In the genomic region with DNA sequence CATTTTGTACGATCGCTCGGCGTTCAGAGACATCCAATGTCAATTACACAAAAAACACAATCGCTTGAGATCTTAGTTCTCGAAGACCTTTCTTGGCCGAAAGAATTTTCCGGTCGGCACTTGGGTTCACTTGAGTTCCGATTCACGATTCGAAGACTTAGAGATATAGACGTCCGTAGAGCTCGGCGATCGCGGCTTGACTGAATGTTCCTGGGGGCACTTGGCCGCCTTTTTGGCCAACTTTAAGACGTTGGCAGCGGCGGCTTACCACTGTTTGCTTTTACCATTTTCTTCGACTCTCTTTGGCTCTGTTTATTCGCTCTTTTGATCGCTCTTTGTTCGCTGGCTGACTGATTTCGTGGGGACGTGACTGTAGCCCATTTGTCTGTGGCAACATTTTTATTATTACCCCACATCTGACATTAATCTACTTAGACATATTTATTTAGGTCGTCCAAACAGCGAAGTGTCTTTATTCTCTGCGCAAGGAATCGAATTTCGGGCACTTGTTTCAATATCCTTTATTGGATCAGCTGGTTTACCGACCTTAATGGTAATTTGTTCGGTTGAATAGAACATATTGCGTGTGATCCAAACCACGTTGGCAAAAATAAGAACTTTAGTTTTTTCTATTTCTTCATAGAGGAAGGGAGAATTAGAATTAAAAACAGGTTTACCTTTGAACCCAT, we compare ENCODE assay signal across 1 fruit fly cellular context.
A peak's percentile ranks its signal among the peaks of the same experiment; 100 is the strongest.
TF ChIP-seq lines count a peak whose summit lies in the region.

A gene (minus strand): TSS at position 212 of the 689 bp plus-strand sequence.

TF ChIP-seq in whole organism, embryonic, 481 proteins besides CTCF, POLR2A, EP300 and RAD21 (continued from another document and continues in another):
- peak; percentile 60 for TF ChIP-seq CG2875 (GFP tag; optimal IDR thresholded peaks at IDR 0.05; lab: Kevin White, UChicago)
- TF ChIP-seq CG2129 (GFP tag; IDR thresholded peaks at IDR 0.05; lab: Robert Waterston, UW; ENCODE audit: partially characterized antibody) = no peak
- no peak for TF ChIP-seq Dip2 (GFP tag; IDR thresholded peaks at IDR 0.05; lab: Robert Waterston, UW)
- no peak for TF ChIP-seq CG14860 (GFP tag; IDR thresholded peaks at IDR 0.05; lab: Robert Waterston, UW; ENCODE audit: partially characterized antibody)
- no peak for TF ChIP-seq CG13775 (GFP tag; optimal IDR thresholded peaks at IDR 0.05; lab: Kevin White, UChicago)
- TF ChIP-seq CG6791 (GFP tag; IDR thresholded peaks at IDR 0.05; lab: Robert Waterston, UW; ENCODE audit: partially characterized antibody) = no peak
- TF ChIP-seq CG15011 (GFP tag; optimal IDR thresholded peaks at IDR 0.05; lab: Kevin White, UChicago) = peak; percentile 39
- peak; percentile 46 for TF ChIP-seq CG3407 (GFP tag; optimal IDR thresholded peaks at IDR 0.05; lab: Kevin White, UChicago)
- peak; percentile 40 for TF ChIP-seq CG12219 (GFP tag; optimal IDR thresholded peaks at IDR 0.05; lab: Kevin White, UChicago)
- peak; percentile 33 for TF ChIP-seq CG1603 (tag; optimal IDR thresholded peaks at IDR 0.05; lab: Kevin White, UChicago)
- TF ChIP-seq tup (GFP tag; optimal IDR thresholded peaks at IDR 0.05; lab: Kevin White, UChicago) = peak; percentile 10
- no peak for TF ChIP-seq exex (tag; optimal IDR thresholded peaks at IDR 0.05; lab: Kevin White, UChicago)
- TF ChIP-seq ATbp (GFP tag; optimal IDR thresholded peaks at IDR 0.05; lab: Kevin White, UChicago) = peak; percentile 82
- peak; percentile 2 for TF ChIP-seq CG15269 (tag; optimal IDR thresholded peaks at IDR 0.05; lab: Kevin White, UChicago)
- no peak; the same call in 1 of the 2 replicates for TF ChIP-seq CG6689 (GFP tag; IDR thresholded peaks at IDR 0.05; lab: Robert Waterston, UW)
- TF ChIP-seq pho (GFP tag; optimal IDR thresholded peaks at IDR 0.05; lab: Kevin White, UChicago) = peak; percentile 55
- TF ChIP-seq Asciz (GFP tag; optimal IDR thresholded peaks at IDR 0.05; lab: Kevin White, UChicago) = peak; percentile 63
- TF ChIP-seq CG10543 (GFP tag; optimal IDR thresholded peaks at IDR 0.05; lab: Kevin White, UChicago) = peak; percentile 60
- TF ChIP-seq jumu (GFP tag; optimal IDR thresholded peaks at IDR 0.05; lab: Kevin White, UChicago) = no peak
- peak; percentile 63 for TF ChIP-seq scrt (GFP tag; optimal IDR thresholded peaks at IDR 0.05; lab: Kevin White, UChicago)
- TF ChIP-seq CG13894 (tag; optimal IDR thresholded peaks at IDR 0.05; lab: Kevin White, UChicago) = peak; percentile 6
- peak; percentile 27 for TF ChIP-seq CG18764 (GFP tag; optimal IDR thresholded peaks at IDR 0.05; lab: Kevin White, UChicago)
- no peak for TF ChIP-seq aop (GFP tag; IDR thresholded peaks at IDR 0.05; lab: Robert Waterston, UW)
- TF ChIP-seq CG8765 (GFP tag; IDR thresholded peaks at IDR 0.05; lab: Robert Waterston, UW) = no peak
- TF ChIP-seq hkb (optimal IDR thresholded peaks at IDR 0.05; lab: Kevin White, UChicago) = no peak
- TF ChIP-seq hkb (GFP tag; IDR thresholded peaks at IDR 0.05; lab: Robert Waterston, UW) = peak; percentile 29; the same call in 1 of the 2 replicates
- peak in 1 of 2 experiments; percentile 53 for TF ChIP-seq Hr51 (GFP tag; optimal IDR thresholded peaks at IDR 0.05; lab: Kevin White, UChicago)
- TF ChIP-seq CG1647 (GFP tag; optimal IDR thresholded peaks at IDR 0.05; lab: Kevin White, UChicago) = peak; percentile 41
- TF ChIP-seq Xrp1 (GFP tag; IDR thresholded peaks at IDR 0.05; lab: Robert Waterston, UW) = peak; percentile 47; the same call in 1 of the 2 replicates
- TF ChIP-seq bsh (GFP tag; optimal IDR thresholded peaks at IDR 0.05; lab: Kevin White, UChicago) = peak in 1 of 2 experiments; percentile 34
- peak; percentile 52 for TF ChIP-seq CG12299 (tag; optimal IDR thresholded peaks at IDR 0.05; lab: Kevin White, UChicago)
- TF ChIP-seq caup (GFP tag; optimal IDR thresholded peaks at IDR 0.05; lab: Kevin White, UChicago; ENCODE audit: severe bottlenecking) = peak; percentile 84
- TF ChIP-seq HLHmδ (GFP tag; optimal IDR thresholded peaks at IDR 0.05; lab: Kevin White, UChicago) = no peak
- no peak for TF ChIP-seq Ssrp (tag; optimal IDR thresholded peaks at IDR 0.05; lab: Kevin White, UChicago)
- TF ChIP-seq CG32767 (GFP tag; IDR thresholded peaks at IDR 0.05; lab: Robert Waterston, UW) = no peak
- peak; percentile 7 for TF ChIP-seq Mad (GFP tag; optimal IDR thresholded peaks at IDR 0.05; lab: Kevin White, UChicago)
- peak; percentile 80 for TF ChIP-seq CG13296 (GFP tag; optimal IDR thresholded peaks at IDR 0.05; lab: Kevin White, UChicago)
- TF ChIP-seq sna (GFP tag; IDR thresholded peaks at IDR 0.05; lab: Robert Waterston, UW; ENCODE audit: partially characterized antibody) = 0 out of 2 replicates have a peak, but pooled peaks have one; percentile 20
- peak; percentile 14 for TF ChIP-seq CG3995 (GFP tag; optimal IDR thresholded peaks at IDR 0.05; lab: Kevin White, UChicago)
- TF ChIP-seq Atf3 (GFP tag; optimal IDR thresholded peaks at IDR 0.05; lab: Kevin White, UChicago) = peak; percentile 8
- TF ChIP-seq knrl (GFP tag; IDR thresholded peaks at IDR 0.05; lab: Robert Waterston, UW; ENCODE audit: partially characterized antibody) = no peak
- TF ChIP-seq CG11695 (GFP tag; IDR thresholded peaks at IDR 0.05; lab: Robert Waterston, UW) = no peak; the same call in 2 of the 3 replicates
- peak; percentile 50 for TF ChIP-seq odd (GFP tag; optimal IDR thresholded peaks at IDR 0.05; lab: Kevin White, UChicago)
- no peak for TF ChIP-seq CG7357 (GFP tag; IDR thresholded peaks at IDR 0.05; lab: Robert Waterston, UW)
- TF ChIP-seq wek (GFP tag; optimal IDR thresholded peaks at IDR 0.05; lab: Kevin White, UChicago) = peak; percentile 85
- peak; percentile 19 to 32 for TF ChIP-seq Trl (optimal IDR thresholded peaks at IDR 0.05; lab: Kevin White, UChicago)
- peak; percentile 60 for TF ChIP-seq Trl (GFP tag; optimal IDR thresholded peaks at IDR 0.05; lab: Kevin White, UChicago)
- peak; percentile 82 for TF ChIP-seq CG15514 (GFP tag; optimal IDR thresholded peaks at IDR 0.05; lab: Kevin White, UChicago)
- TF ChIP-seq klu (GFP tag; IDR thresholded peaks at IDR 0.05; lab: Robert Waterston, UW) = no peak
- TF ChIP-seq CG12769 (tag; optimal IDR thresholded peaks at IDR 0.05; lab: Kevin White, UChicago) = peak; percentile 67
- TF ChIP-seq fd64A (GFP tag; optimal IDR thresholded peaks at IDR 0.05; lab: Kevin White, UChicago) = peak; percentile 34
- TF ChIP-seq bbx (GFP tag; IDR thresholded peaks at IDR 0.05; lab: Robert Waterston, UW; ENCODE audit: partially characterized antibody) = no peak
- peak; percentile 45 for TF ChIP-seq gro (GFP tag; optimal IDR thresholded peaks at IDR 0.05; lab: Kevin White, UChicago)
- TF ChIP-seq zfh1 (GFP tag; IDR thresholded peaks at IDR 0.05; lab: Robert Waterston, UW) = no peak
- TF ChIP-seq eyg (GFP tag; optimal IDR thresholded peaks at IDR 0.05; lab: Kevin White, UChicago) = peak; percentile 63
- peak; percentile 40 for TF ChIP-seq Bdp1 (GFP tag; optimal IDR thresholded peaks at IDR 0.05; lab: Kevin White, UChicago)
- TF ChIP-seq CG16863 (GFP tag; optimal IDR thresholded peaks at IDR 0.05; lab: Kevin White, UChicago) = peak; percentile 21
- no peak for TF ChIP-seq Eip74EF (GFP tag; optimal IDR thresholded peaks at IDR 0.05; lab: Kevin White, UChicago)
- TF ChIP-seq CG3163 (GFP tag; optimal IDR thresholded peaks at IDR 0.05; lab: Kevin White, UChicago) = peak; percentile 95
- peak; percentile 26 for TF ChIP-seq CG2116 (GFP tag; optimal IDR thresholded peaks at IDR 0.05; lab: Kevin White, UChicago)
- TF ChIP-seq CG8281 (tag; optimal IDR thresholded peaks at IDR 0.05; lab: Kevin White, UChicago) = no peak
- peak; percentile 47 for TF ChIP-seq HmgZ (tag; optimal IDR thresholded peaks at IDR 0.05; lab: Kevin White, UChicago)
- TF ChIP-seq CG6765 (GFP tag; optimal IDR thresholded peaks at IDR 0.05; lab: Kevin White, UChicago) = peak; percentile 24
- TF ChIP-seq seq (GFP tag; IDR thresholded peaks at IDR 0.05; lab: Robert Waterston, UW) = peak; percentile 41; the same call in 1 of the 2 replicates
- peak; percentile 53 for TF ChIP-seq Jarid2 (GFP tag; optimal IDR thresholded peaks at IDR 0.05; lab: Kevin White, UChicago)
- peak; percentile 53 for TF ChIP-seq schlank (tag; optimal IDR thresholded peaks at IDR 0.05; lab: Kevin White, UChicago)
- no peak for TF ChIP-seq CG5953 (GFP tag; IDR thresholded peaks at IDR 0.05; lab: Robert Waterston, UW)
- peak; percentile 2 for TF ChIP-seq run (tag; optimal IDR thresholded peaks at IDR 0.05; lab: Kevin White, UChicago)
- peak; percentile 33 for TF ChIP-seq Blimp-1 (GFP tag; optimal IDR thresholded peaks at IDR 0.05; lab: Kevin White, UChicago)
- TF ChIP-seq unpg (GFP tag; optimal IDR thresholded peaks at IDR 0.05; lab: Kevin White, UChicago) = peak; percentile 41
- no peak for TF ChIP-seq Dref (GFP tag; IDR thresholded peaks at IDR 0.05; lab: Robert Waterston, UW)
- TF ChIP-seq fd102C (GFP tag; optimal IDR thresholded peaks at IDR 0.05; lab: Kevin White, UChicago) = no peak
- TF ChIP-seq CG12236 (GFP tag; optimal IDR thresholded peaks at IDR 0.05; lab: Kevin White, UChicago) = peak; percentile 18
- TF ChIP-seq Med (GFP tag; lab: Kevin White, UChicago) = peak; percentile 91
- TF ChIP-seq salm (tag; optimal IDR thresholded peaks at IDR 0.05; lab: Kevin White, UChicago) = no peak
- 0 out of 2 replicates have a peak, but pooled peaks have one; percentile 28 for TF ChIP-seq CG10321 (GFP tag; IDR thresholded peaks at IDR 0.05; lab: Robert Waterston, UW)
- TF ChIP-seq bab2 (GFP tag; optimal IDR thresholded peaks at IDR 0.05; lab: Kevin White, UChicago) = peak; percentile 36
- TF ChIP-seq Hand (GFP tag; optimal IDR thresholded peaks at IDR 0.05; lab: Kevin White, UChicago) = peak; percentile 37
- peak; percentile 7 for TF ChIP-seq Camta (GFP tag; optimal IDR thresholded peaks at IDR 0.05; lab: Kevin White, UChicago)
- TF ChIP-seq CG12391 (tag; optimal IDR thresholded peaks at IDR 0.05; lab: Kevin White, UChicago) = no peak
- peak; percentile 24 for TF ChIP-seq pnt (GFP tag; optimal IDR thresholded peaks at IDR 0.05; lab: Kevin White, UChicago)
- TF ChIP-seq Lpt (GFP tag; optimal IDR thresholded peaks at IDR 0.05; lab: Kevin White, UChicago) = no peak
- peak; percentile 30 for TF ChIP-seq Hey (tag; optimal IDR thresholded peaks at IDR 0.05; lab: Kevin White, UChicago)
- peak; percentile 20 for TF ChIP-seq CG9727 (GFP tag; optimal IDR thresholded peaks at IDR 0.05; lab: Kevin White, UChicago)
- TF ChIP-seq CG33557 (GFP tag; optimal IDR thresholded peaks at IDR 0.05; lab: Kevin White, UChicago) = peak; percentile 13
- peak; percentile 34 for TF ChIP-seq CG31365 (tag; optimal IDR thresholded peaks at IDR 0.05; lab: Kevin White, UChicago)
- TF ChIP-seq shn (GFP tag; optimal IDR thresholded peaks at IDR 0.05; lab: Kevin White, UChicago) = peak; percentile 21
- TF ChIP-seq CG11696 (GFP tag; IDR thresholded peaks at IDR 0.05; lab: Robert Waterston, UW) = 0 out of 2 replicates have a peak, but pooled peaks have one; percentile 24
- peak; percentile 69 for TF ChIP-seq CG17568 (GFP tag; optimal IDR thresholded peaks at IDR 0.05; lab: Kevin White, UChicago)
- TF ChIP-seq wor (GFP tag; IDR thresholded peaks at IDR 0.05; lab: Robert Waterston, UW) = no peak
- TF ChIP-seq gfzf (GFP tag; optimal IDR thresholded peaks at IDR 0.05; lab: Kevin White, UChicago) = no peak
- no peak for TF ChIP-seq cas (GFP tag; IDR thresholded peaks at IDR 0.05; lab: Robert Waterston, UW)
- peak; percentile 42; the same call in 1 of the 2 replicates for TF ChIP-seq sob (GFP tag; IDR thresholded peaks at IDR 0.05; lab: Robert Waterston, UW)
- TF ChIP-seq MTF-1 (GFP tag; optimal IDR thresholded peaks at IDR 0.05; lab: Kevin White, UChicago; ENCODE audit: borderline replicate concordance) = peak; percentile 76
- TF ChIP-seq CG17385 (GFP tag; optimal IDR thresholded peaks at IDR 0.05; lab: Kevin White, UChicago) = peak; percentile 24
- no peak; the same call in 2 of the 3 replicates for TF ChIP-seq B-H1 (GFP tag; IDR thresholded peaks at IDR 0.05; lab: Robert Waterston, UW)
- peak; percentile 29 for TF ChIP-seq da (GFP tag; optimal IDR thresholded peaks at IDR 0.05; lab: Kevin White, UChicago)
- TF ChIP-seq Fer3 (tag; optimal IDR thresholded peaks at IDR 0.05; lab: Kevin White, UChicago) = peak; percentile 57
- TF ChIP-seq cwo (GFP tag; optimal IDR thresholded peaks at IDR 0.05; lab: Kevin White, UChicago) = peak; percentile 20
- 0 out of 3 replicates have a peak, but pooled peaks have one; percentile 43 for TF ChIP-seq ci (GFP tag; IDR thresholded peaks at IDR 0.05; lab: Robert Waterston, UW)
- 0 out of 3 replicates have a peak, but pooled peaks have one; percentile 12 for TF ChIP-seq CG11456 (GFP tag; IDR thresholded peaks at IDR 0.05; lab: Robert Waterston, UW)
- TF ChIP-seq Sox102F (GFP tag; optimal IDR thresholded peaks at IDR 0.05; lab: Kevin White, UChicago) = peak; percentile 10
- TF ChIP-seq insv (GFP tag; optimal IDR thresholded peaks at IDR 0.05; lab: Kevin White, UChicago) = peak in 1 of 2 experiments; percentile 31
- peak; percentile 57 for TF ChIP-seq org-1 (GFP tag; optimal IDR thresholded peaks at IDR 0.05; lab: Kevin White, UChicago)
- no peak for TF ChIP-seq CG4617 (GFP tag; optimal IDR thresholded peaks at IDR 0.05; lab: Kevin White, UChicago; ENCODE audit: borderline replicate concordance)
- TF ChIP-seq CG30403 (GFP tag; optimal IDR thresholded peaks at IDR 0.05; lab: Kevin White, UChicago) = no peak
- TF ChIP-seq Atf6 (GFP tag; IDR thresholded peaks at IDR 0.05; lab: Robert Waterston, UW) = peak; percentile 54; the same call in 1 of the 2 replicates
- TF ChIP-seq CG12942 (GFP tag; optimal IDR thresholded peaks at IDR 0.05; lab: Kevin White, UChicago) = peak; percentile 21
- no peak for TF ChIP-seq Drgx (GFP tag; IDR thresholded peaks at IDR 0.05; lab: Robert Waterston, UW)
- TF ChIP-seq CG11398 (GFP tag; optimal IDR thresholded peaks at IDR 0.05; lab: Kevin White, UChicago) = peak; percentile 58
- peak; percentile 72 for TF ChIP-seq CrebB (tag; optimal IDR thresholded peaks at IDR 0.05; lab: Kevin White, UChicago)
- peak; percentile 51 for TF ChIP-seq CG6683 (GFP tag; optimal IDR thresholded peaks at IDR 0.05; lab: Kevin White, UChicago)
- peak; percentile 50 for TF ChIP-seq CG2120 (GFP tag; optimal IDR thresholded peaks at IDR 0.05; lab: Kevin White, UChicago)
- TF ChIP-seq Max (GFP tag; optimal IDR thresholded peaks at IDR 0.05; lab: Kevin White, UChicago) = no peak
- no peak for TF ChIP-seq lov (optimal IDR thresholded peaks at IDR 0.05; lab: Kevin White, UChicago)
- TF ChIP-seq lov (GFP tag; IDR thresholded peaks at IDR 0.05; lab: Robert Waterston, UW) = 0 out of 3 replicates have a peak, but pooled peaks have one; percentile 19
- TF ChIP-seq Dip3 (GFP tag; optimal IDR thresholded peaks at IDR 0.05; lab: Kevin White, UChicago) = peak; percentile 3
- TF ChIP-seq cg (GFP tag; optimal IDR thresholded peaks at IDR 0.05; lab: Kevin White, UChicago) = no peak
- peak in 1 of 2 experiments; percentile 14 for TF ChIP-seq chif (GFP tag; optimal IDR thresholded peaks at IDR 0.05; lab: Kevin White, UChicago)
